Worm (Caenorhabditis elegans) whole organism, L4 larva: ENCODE data around the gene C50E3.6.

Experiments used
- ctbp-1 ChIP-seq: fragments of 200-800 bp; sonication (Bioruptor generic); IDR thresholded peaks from 2 replicates; pipeline ENCODE4 v1.3.6; 2022; ENCODE audit warnings: missing genetic modification reagents, missing genetic modification characterization, missing compliant biosample characterization
- fos-1 ChIP-seq: fragments of 150-350 bp; optimal IDR thresholded peaks from 2 replicates; lab custom pipeline; 2014; ENCODE audit warnings: missing biosample characterization, missing genetic modification characterization

ce11 chrV:7609698-7610420 lies 19.5 kb upstream of the C50E3.6 start, which contains the start of the genes folt-3 and clec-214:
- TF ChIP-seq ctbp-1 (GFP tag; lab: Robert Waterston, UW) = no peak
- no peak for TF ChIP-seq fos-1 (tag; lab: Kevin White, UChicago)
